Fruit fly (Drosophila melanogaster) Kc167 (cell line): Measurements from ENCODE around the gene Bug22.

Source experiments
- Myc ChIP-seq: fragments of >200 bp; optimal IDR thresholded peaks from 2 replicates; lab custom pipeline; 2017; ENCODE audit warnings: missing external identifiers
- Sin3A ChIP-seq: fragments of >200 bp; optimal IDR thresholded peaks from 2 replicates; lab custom pipeline; 2018; ENCODE audit warnings: missing external identifiers
- h ChIP-seq: fragments of >200 bp; optimal IDR thresholded peaks from 3 replicates; lab custom pipeline; 2018; ENCODE audit warnings: missing external identifiers
- insv ChIP-seq: fragments of >200 bp; optimal IDR thresholded peaks from 3 replicates; lab custom pipeline; 2018; ENCODE audit warnings: missing external identifiers
- psq ChIP-seq: fragments of >200 bp; optimal IDR thresholded peaks from 2 replicates; lab custom pipeline; 2017; ENCODE audit warnings: missing external identifiers
- ttk ChIP-seq: sonication (Bioruptor generic); optimal IDR thresholded peaks from 2 replicates; lab custom pipeline; 2017; ENCODE audit warnings: missing external identifiers

Bug22 gene

DNA sequence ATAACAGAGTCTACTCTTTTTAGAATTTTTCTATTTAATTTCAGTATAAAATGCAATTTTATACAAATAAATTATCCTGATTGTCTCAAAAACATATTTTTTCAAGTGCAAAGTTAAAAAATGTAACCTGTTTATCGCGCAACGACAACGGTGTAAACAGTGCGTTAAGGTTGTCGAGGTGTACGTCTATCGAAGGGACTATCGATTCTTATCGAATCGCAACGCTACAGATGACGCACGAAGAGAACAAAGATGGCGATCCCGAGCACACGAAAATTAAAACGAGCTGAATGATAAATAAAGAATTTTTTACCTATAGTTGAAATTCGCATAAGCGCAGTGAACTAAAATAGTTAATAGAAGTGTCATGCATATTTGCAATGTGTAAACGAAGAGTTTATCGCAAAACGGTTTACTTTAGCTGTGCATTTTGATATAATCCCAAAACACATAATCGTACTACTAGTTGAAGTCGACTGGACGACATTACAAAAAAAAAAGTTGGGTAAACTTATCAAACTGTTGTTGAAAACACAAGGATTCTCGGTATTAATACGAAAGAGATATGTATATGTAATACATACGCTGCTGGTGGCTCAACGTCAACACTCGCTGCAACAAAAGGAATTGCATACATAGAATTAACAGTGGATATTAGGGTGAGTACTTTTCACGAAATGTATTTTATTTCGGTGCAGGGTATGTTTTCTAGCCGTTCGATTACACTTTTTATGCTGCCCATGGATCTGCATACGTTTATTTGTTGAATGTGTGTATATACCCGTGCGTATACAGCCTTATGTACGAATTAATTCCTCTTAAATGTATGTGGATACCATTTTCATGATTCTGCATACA is 42.6 kb downstream of the Bug22 start, which contains the start of gene da:
TSS of gene da (plus strand) at position 237 of the 858 bp plus-strand sequence.
- TF ChIP-seq psq, result no peak
- no peak for TF ChIP-seq ttk (lab: Kevin White, UChicago)
- no peak for TF ChIP-seq h (lab: Kevin White, UChicago)
- TF ChIP-seq insv (lab: Kevin White, UChicago), result no peak
- TF ChIP-seq Myc (lab: Kevin White, UChicago), result no peak
- TF ChIP-seq Sin3A, result no peak

DNA sequence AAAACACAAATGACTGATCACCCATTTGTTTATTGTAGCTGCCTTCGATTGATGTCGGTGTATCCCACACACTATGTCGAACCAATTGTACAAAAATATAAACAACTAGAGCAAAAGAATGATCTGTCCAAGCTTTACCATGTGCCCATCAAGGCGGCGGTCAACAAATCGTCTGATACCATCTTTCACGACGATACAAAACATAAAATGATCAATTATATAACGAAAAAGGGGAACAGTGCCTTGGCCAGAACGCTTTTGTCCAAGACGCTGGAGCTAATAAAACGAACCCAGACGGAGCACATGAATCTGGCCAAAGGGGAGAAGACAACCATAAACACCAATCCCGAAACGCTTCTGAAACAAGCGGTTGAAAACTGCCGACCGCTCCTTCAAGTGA is 43.9 kb downstream of the Bug22 start:
- TF ChIP-seq h (lab: Kevin White, UChicago) (no peak), Sin3A (no peak), psq (no peak), ttk (lab: Kevin White, UChicago) (no peak), insv (lab: Kevin White, UChicago) (no peak), Myc (lab: Kevin White, UChicago) (no peak)

DNA sequence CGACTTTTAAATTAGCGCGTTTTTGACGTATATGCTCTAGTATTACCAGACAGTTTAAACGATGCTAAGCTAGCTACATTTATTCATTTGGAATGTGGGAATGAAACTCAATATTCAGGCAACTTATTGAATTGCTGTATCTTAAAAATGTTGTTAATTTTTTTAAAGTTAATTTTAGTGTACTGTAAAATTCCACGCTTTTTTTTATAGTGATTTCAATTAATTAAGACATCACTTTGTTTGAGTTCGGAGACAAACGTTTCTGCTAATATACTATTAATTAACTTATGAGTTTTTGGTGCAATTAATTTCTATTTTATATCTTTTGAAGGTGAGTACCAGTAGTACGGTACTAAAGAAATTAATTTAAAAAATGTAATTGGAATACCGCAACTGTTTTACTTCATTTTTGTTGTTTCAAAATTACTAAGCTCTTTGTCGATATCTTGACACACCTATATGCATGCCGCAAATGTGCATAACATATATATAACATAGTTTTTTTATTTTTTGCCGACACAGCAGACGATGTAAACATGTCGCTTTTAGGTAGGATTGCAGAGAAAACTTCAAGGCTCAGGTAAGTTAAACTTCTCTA is 44.4 kb downstream of the Bug22 start, which contains the start of the genes Cdk1 and mRpS7:
TSS of gene Cdk1 (minus strand) at position 55 of the 598 bp plus-strand sequence.
TSS of gene mRpS7 (plus strand) at position 455 of the 598 bp plus-strand sequence.
- TF ChIP-seq insv (lab: Kevin White, UChicago) (no peak), psq (no peak), Sin3A (no peak), h (lab: Kevin White, UChicago) (no peak), ttk (lab: Kevin White, UChicago) (no peak), Myc (lab: Kevin White, UChicago) (no peak)

DNA sequence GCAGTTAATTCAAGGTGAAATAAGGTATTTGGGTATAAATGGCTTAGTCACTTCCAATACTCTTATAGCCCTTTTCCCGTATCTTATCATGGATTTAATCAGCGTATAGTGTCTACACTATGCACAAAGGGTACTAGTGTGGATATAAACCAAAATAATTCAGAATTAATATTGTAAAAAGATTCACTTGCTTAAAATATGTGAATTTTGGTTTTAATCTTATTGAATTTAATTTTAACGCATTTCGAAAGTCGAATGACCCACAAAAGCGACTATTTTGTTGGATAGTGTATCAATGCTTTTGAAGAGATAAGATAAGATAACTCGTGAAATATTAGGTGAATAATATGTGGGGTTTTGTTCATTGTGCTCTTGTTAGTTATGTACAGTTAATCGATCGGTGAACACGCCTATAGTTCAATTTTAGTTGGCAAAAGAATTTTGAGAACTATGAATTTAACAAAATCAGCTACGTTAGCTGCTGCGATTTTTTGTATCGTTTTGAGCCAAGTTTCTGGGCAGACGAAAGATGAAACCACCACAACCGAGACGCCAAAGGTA is 48.7 kb downstream of the Bug22 start, which contains the start of gene CG5096:
TSS of gene CG5096 (plus strand) at position 374 of the 561 bp plus-strand sequence.
- TF ChIP-seq ttk (lab: Kevin White, UChicago), result no peak
- TF ChIP-seq insv (lab: Kevin White, UChicago), result no peak
- TF ChIP-seq Myc (lab: Kevin White, UChicago), result no peak
- TF ChIP-seq psq, result no peak
- no peak for TF ChIP-seq Sin3A
- no peak for TF ChIP-seq h (lab: Kevin White, UChicago)
